Fruit fly (Drosophila melanogaster) whole organism, pupa: ENCODE measurements around the gene CG14568.

Experiments used
- CG12605 ChIP-seq: fragments of 200-800 bp; sonication (Bioruptor generic); IDR thresholded peaks from 2 replicates; pipeline ENCODE4 v1.3.6; 2022; ENCODE audit warnings: missing biosample characterization, missing genetic modification characterization
- CG34367 ChIP-seq: fragments of 200-800 bp; sonication (Bioruptor generic); optimal IDR thresholded peaks from 2 replicates; lab custom pipeline; 2018; ENCODE audit warnings: missing biosample characterization, mild to moderate bottlenecking, missing genetic modification characterization
- EcR ChIP-seq: fragments of 200-800 bp; sonication (Bioruptor generic); optimal IDR thresholded peaks from 3 replicates; lab custom pipeline; 2019; ENCODE audit warnings: missing biosample characterization, missing genetic modification characterization, mild to moderate bottlenecking, moderate library complexity, missing genetic modification reagents
- Ets98B ChIP-seq: fragments of 200-800 bp; sonication (Bioruptor generic); IDR thresholded peaks from 2 replicates; pipeline ENCODE4 v1.3.6; 2022; ENCODE audit warnings: missing biosample characterization, missing genetic modification characterization
- rn ChIP-seq: fragments of 200-800 bp; sonication (Bioruptor generic); IDR thresholded peaks from 2 replicates; pipeline ENCODE4 v1.3.6; 2022; ENCODE audit warnings: missing biosample characterization, missing genetic modification characterization

dm6 chr3L:21706144-21706926, 27.0 kb downstream of the CG14568 start, which contains the start of gene CG32447:
- TF ChIP-seq EcR (GFP tag; lab: Kevin White, UChicago): no peak
- TF ChIP-seq CG12605 (GFP tag; lab: Robert Waterston, UW): no peak
- TF ChIP-seq Ets98B (GFP tag; lab: Robert Waterston, UW): peak; percentile 6; the same call in 1 of the 2 replicates
- TF ChIP-seq CG34367 (tag; lab: Kevin White, UChicago): no peak
- no peak for TF ChIP-seq rn (GFP tag; lab: Robert Waterston, UW)
